Fruit fly (Drosophila melanogaster) whole organism, adult: ENCODE data around the gene CG3792.

ENCODE experiments used
- CG11617 ChIP-seq: fragments of 200-800 bp; sonication (Bioruptor generic); optimal IDR thresholded peaks from 2 replicates; lab custom pipeline; 2017; ENCODE audit warnings: mild to moderate bottlenecking, missing biosample characterization, missing genetic modification reagents, missing genetic modification characterization
- CG12768 ChIP-seq: fragments of 200-800 bp; sonication (Bioruptor generic); optimal IDR thresholded peaks from 2 replicates; lab custom pipeline; 2017; ENCODE audit warnings: missing biosample characterization, missing genetic modification characterization, mild to moderate bottlenecking, moderate library complexity, missing genetic modification reagents
- CG14711 ChIP-seq: fragments of 200-800 bp; sonication (Bioruptor generic); optimal IDR thresholded peaks from 2 replicates; lab custom pipeline; 2018; ENCODE audit warnings: missing biosample characterization, mild to moderate bottlenecking, missing genetic modification characterization, moderate library complexity
- CG1620 ChIP-seq: fragments of 200-800 bp; sonication (Bioruptor generic); optimal IDR thresholded peaks from 2 replicates; lab custom pipeline; 2016; ENCODE audit warnings: missing biosample characterization, missing genetic modification characterization
- CG33017 ChIP-seq: fragments of 200-800 bp; sonication (Bioruptor generic); optimal IDR thresholded peaks from 2 replicates; lab custom pipeline; 2018; ENCODE audit warnings: missing biosample characterization, mild to moderate bottlenecking, missing genetic modification characterization, moderate library complexity
- CG5204 ChIP-seq: fragments of 200-800 bp; sonication (Bioruptor generic); optimal IDR thresholded peaks from 2 replicates; lab custom pipeline; 2016; ENCODE audit warnings: missing biosample characterization, missing genetic modification characterization
- CG7045 ChIP-seq: fragments of 200-800 bp; sonication (Bioruptor generic); optimal IDR thresholded peaks from 2 replicates; lab custom pipeline; 2017; ENCODE audit warnings: missing biosample characterization, mild to moderate bottlenecking, missing genetic modification characterization
- CG7101 ChIP-seq: fragments of 200-800 bp; sonication (Bioruptor generic); optimal IDR thresholded peaks from 2 replicates; lab custom pipeline; 2018; ENCODE audit warnings: missing biosample characterization, mild to moderate bottlenecking, missing genetic modification characterization, moderate library complexity
- Clk ChIP-seq: fragments of 200-800 bp; sonication (Bioruptor generic); optimal IDR thresholded peaks from 2 replicates; lab custom pipeline; 2017; ENCODE audit warnings: missing biosample characterization, missing genetic modification characterization
- Crg-1 ChIP-seq: fragments of 200-800 bp; sonication (Bioruptor generic); optimal IDR thresholded peaks from 2 replicates; lab custom pipeline; 2016; ENCODE audit warnings: missing biosample characterization, missing genetic modification characterization
- Hr96 ChIP-seq: fragments of 200-800 bp; sonication (Bioruptor generic); optimal IDR thresholded peaks from 2 replicates; lab custom pipeline; 2016; ENCODE audit warnings: missing biosample characterization, missing genetic modification characterization
- Mnt ChIP-seq: fragments of 200-800 bp; sonication (Bioruptor generic); optimal IDR thresholded peaks from 2 replicates; lab custom pipeline; 2016; ENCODE audit warnings: missing biosample characterization, mild to moderate bottlenecking, missing genetic modification characterization
- bab1 ChIP-seq: fragments of 200-800 bp; sonication (Bioruptor generic); optimal IDR thresholded peaks from 3 replicates; lab custom pipeline; 2019; ENCODE audit warnings: missing biosample characterization, mild to moderate bottlenecking, missing genetic modification characterization, moderate library complexity
- cic ChIP-seq: fragments of 200-800 bp; sonication (Bioruptor generic); optimal IDR thresholded peaks from 2 replicates; lab custom pipeline; 2017; ENCODE audit warnings: missing biosample characterization, mild to moderate bottlenecking, missing genetic modification characterization, moderate library complexity
- cnc ChIP-seq, 2 experiments: fragments of >200 bp; optimal IDR thresholded peaks; 2 replicates each; lab custom pipeline; 2017
- kay ChIP-seq: fragments of 200-800 bp; sonication (Bioruptor generic); peaks from one replicate; lab custom pipeline; 2016; ENCODE audit warnings: missing biosample characterization, missing genetic modification characterization, borderline replicate concordance
- ovo ChIP-seq: fragments of 200-800 bp; sonication (Bioruptor generic); optimal IDR thresholded peaks from 2 replicates; lab custom pipeline; 2016; ENCODE audit warnings: missing biosample characterization, missing genetic modification characterization
- pad ChIP-seq: fragments of 200-800 bp; sonication (Bioruptor generic); optimal IDR thresholded peaks from 3 replicates; lab custom pipeline; 2017; ENCODE audit warnings: missing biosample characterization, missing genetic modification characterization, mild to moderate bottlenecking, moderate library complexity, missing genetic modification reagents
- tj ChIP-seq: fragments of 200-800 bp; sonication (Bioruptor generic); optimal IDR thresholded peaks from 3 replicates; lab custom pipeline; 2017; ENCODE audit warnings: missing biosample characterization, mild to moderate bottlenecking, missing genetic modification characterization, moderate library complexity
- toe ChIP-seq: fragments of 200-800 bp; sonication (Bioruptor generic); optimal IDR thresholded peaks from 2 replicates; lab custom pipeline; 2016; ENCODE audit warnings: missing biosample characterization, missing genetic modification characterization

The CG3792 gene

DNA sequence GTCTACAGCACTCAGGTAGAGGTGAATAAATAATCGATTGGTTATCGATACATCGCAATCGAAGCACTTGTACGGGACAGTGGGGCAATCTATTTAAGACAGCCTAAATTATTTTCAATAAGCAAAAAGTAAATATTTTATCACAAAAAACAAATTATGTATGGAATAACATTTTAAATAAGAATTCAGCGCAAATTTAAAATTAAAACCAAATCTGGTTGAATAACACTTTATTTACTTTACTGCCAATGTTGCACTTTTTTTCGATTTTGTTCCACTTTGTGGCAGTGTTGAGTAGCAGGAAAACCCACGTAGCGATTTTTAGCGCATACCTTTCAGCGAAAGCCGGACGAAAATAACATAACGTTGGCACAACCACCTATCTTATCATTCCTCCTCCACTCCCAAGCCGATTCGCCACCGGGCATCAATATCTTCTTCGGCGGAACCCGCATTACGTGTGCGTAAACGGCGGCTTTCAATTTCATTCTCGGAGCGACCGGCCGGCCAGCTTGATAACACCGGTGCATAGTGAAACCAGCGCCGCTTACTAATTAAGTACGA lies at the start of gene CG3792, which contains the start of gene Gmd:
TSS of gene CG3792 (plus strand) at position 325 of the 564 bp plus-strand sequence.
TSS of gene Gmd (minus strand) at position 36 of the 564 bp plus-strand sequence.
- TF ChIP-seq Mnt (GFP tag; lab: Kevin White, UChicago) (peak; percentile 86), bab1 (peak; percentile 95), toe (no peak), tj (GFP tag; lab: Kevin White, UChicago) (peak; percentile 95), cnc (optimal IDR thresholded peaks at IDR 0.05; lab: Kevin White, UChicago) (no peak), Clk (GFP tag; lab: Kevin White, UChicago) (peak; percentile 90), ovo (GFP tag; lab: Kevin White, UChicago) (peak; percentile 83), Hr96 (GFP tag; lab: Kevin White, UChicago) (no peak), CG33017 (peak; percentile 89), Crg-1 (GFP tag; lab: Kevin White, UChicago) (peak; percentile 92), CG7101 (tag; lab: Kevin White, UChicago) (peak; percentile 93), CG5204 (GFP tag; lab: Kevin White, UChicago) (no peak), CG12768 (GFP tag; lab: Kevin White, UChicago) (peak; percentile 96), kay (GFP tag; lab: Kevin White, UChicago) (no peak), CG1620 (GFP tag; lab: Kevin White, UChicago) (peak; percentile 95), CG7045 (peak; percentile 94), cic (GFP tag; lab: Kevin White, UChicago) (peak; percentile 84), CG11617 (GFP tag; lab: Kevin White, UChicago) (peak; percentile 95), CG14711 (tag; lab: Kevin White, UChicago) (peak; percentile 89), pad (GFP tag; lab: Kevin White, UChicago) (peak; percentile 86)

DNA sequence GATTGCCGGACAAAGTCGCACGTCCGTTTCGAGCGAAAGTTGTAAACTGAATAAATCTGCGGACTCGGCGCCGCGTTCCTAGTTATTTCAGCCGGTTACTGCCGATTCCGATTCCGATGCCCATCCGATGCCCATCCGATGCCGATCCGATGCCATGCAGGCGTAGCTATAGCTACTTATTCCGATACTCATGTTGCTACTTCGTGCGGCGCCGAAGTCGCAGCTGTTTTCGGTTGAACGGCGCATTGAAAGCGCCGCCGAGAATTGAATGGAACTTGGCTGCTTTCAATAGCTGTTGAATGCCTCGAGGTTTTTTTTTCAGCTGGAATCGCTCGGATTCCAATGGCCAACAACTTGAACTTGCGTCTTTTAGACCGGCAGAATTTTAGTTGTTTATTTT lies 48.8 kb upstream of the CG3792 start:
- peak; percentile 30 for TF ChIP-seq CG7045
- TF ChIP-seq kay (GFP tag; lab: Kevin White, UChicago): no peak

DNA sequence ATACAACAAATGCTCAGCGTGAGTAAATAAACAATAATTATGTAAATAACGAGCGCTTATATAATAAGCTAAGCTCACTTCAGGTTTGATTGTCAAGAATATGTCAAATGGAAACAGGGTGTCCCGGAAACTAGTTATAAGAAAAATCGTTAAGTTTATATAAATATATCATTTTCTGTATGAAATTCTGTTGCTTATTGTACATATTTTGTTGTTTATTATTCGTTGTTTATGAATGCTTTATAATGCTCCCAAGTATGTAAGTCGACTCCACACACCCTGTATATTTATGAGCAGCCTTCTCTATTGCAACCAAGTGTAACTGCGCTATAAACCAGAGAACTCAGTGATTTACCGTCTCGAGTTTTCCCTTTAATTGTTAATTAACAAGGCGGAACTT lies 46.6 kb upstream of the CG3792 start:
- TF ChIP-seq ovo (GFP tag; lab: Kevin White, UChicago) (no peak), CG12768 (GFP tag; lab: Kevin White, UChicago) (peak; percentile 51), CG1620 (GFP tag; lab: Kevin White, UChicago) (no peak), CG14711 (tag; lab: Kevin White, UChicago) (peak; percentile 69), CG11617 (GFP tag; lab: Kevin White, UChicago) (peak; percentile 20), pad (GFP tag; lab: Kevin White, UChicago) (no peak), toe (peak; percentile 9), Mnt (GFP tag; lab: Kevin White, UChicago) (no peak), bab1 (peak; percentile 35), CG7101 (tag; lab: Kevin White, UChicago) (peak; percentile 67), cnc (optimal IDR thresholded peaks at IDR 0.05; lab: Kevin White, UChicago) (no peak), CG5204 (GFP tag; lab: Kevin White, UChicago) (peak; percentile 61), CG7045 (peak; percentile 83), cic (GFP tag; lab: Kevin White, UChicago) (no peak), Clk (GFP tag; lab: Kevin White, UChicago) (no peak), CG33017 (peak; percentile 90), Hr96 (GFP tag; lab: Kevin White, UChicago) (peak; percentile 12), Crg-1 (GFP tag; lab: Kevin White, UChicago) (no peak), kay (GFP tag; lab: Kevin White, UChicago) (peak; percentile 36), tj (GFP tag; lab: Kevin White, UChicago) (peak; percentile 30)

dm6 chr2L:4932284-4932683 lies 44.8 kb upstream of the CG3792 start, which contains the start of gene hoe1:
hoe1 (minus strand) TSS chr2L:4932384.
- TF ChIP-seq bab1: no peak
- no peak for TF ChIP-seq Mnt (GFP tag; lab: Kevin White, UChicago)
- no peak for TF ChIP-seq CG7101 (tag; lab: Kevin White, UChicago)
- no peak for TF ChIP-seq cic (GFP tag; lab: Kevin White, UChicago)
- no peak for TF ChIP-seq Hr96 (GFP tag; lab: Kevin White, UChicago)
- TF ChIP-seq CG12768 (GFP tag; lab: Kevin White, UChicago): no peak

DNA sequence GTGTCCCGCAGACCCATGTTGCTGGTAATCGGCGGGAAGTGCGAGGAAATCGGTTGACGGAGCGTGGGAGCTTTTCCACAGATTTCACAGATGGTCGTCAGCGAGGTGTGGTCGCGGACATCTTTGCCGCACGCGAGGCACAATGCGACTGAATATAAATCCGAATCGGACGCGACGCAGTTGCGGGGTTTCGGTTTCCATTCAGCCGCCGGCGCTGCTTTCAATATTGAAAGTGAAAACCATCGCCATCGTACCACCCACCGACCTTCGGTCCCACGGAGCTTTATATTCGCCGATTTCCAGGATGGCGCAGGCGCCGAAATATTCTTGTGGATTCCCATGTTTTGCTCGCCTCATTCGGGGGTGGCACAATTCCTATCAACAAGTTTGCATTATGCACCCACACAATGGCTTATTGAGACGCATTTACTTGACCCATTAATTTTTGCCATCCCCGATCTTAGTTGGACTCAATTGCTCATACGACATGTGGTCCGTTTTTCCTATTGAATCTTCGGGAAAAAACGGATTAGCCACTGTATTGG lies 40.7 kb upstream of the CG3792 start, which contains the start of gene hoe2:
TSS of gene hoe2 (minus strand) at position 126 of the 545 bp plus-strand sequence.
- no peak for TF ChIP-seq tj (GFP tag; lab: Kevin White, UChicago)
- TF ChIP-seq CG7045: peak; percentile 5
- TF ChIP-seq Crg-1 (GFP tag; lab: Kevin White, UChicago): no peak

DNA sequence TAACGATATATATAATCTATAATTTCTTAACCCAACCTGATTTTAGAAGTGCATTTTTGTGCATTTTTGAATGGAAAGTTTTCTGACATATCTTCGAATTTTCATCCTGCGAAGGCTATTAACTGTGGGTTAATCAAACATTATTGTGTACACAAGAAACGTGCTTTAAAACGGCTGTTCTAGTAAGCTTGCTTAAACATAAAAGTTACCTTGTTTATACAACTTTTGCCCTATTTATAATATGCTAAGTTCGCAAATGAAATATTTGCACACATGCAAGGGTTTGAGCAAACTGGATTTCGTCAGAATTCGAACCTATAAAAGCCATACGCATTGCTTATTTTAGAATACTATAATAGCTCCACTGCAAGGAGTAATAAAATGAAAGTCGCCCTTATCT lies 40.1 kb upstream of the CG3792 start, which contains the start of gene Sgs1:
TSS of gene Sgs1 (plus strand) at position 350 of the 400 bp plus-strand sequence.
- TF ChIP-seq CG1620 (GFP tag; lab: Kevin White, UChicago): no peak
- no peak for TF ChIP-seq bab1
- no peak for TF ChIP-seq Crg-1 (GFP tag; lab: Kevin White, UChicago)
- TF ChIP-seq ovo (GFP tag; lab: Kevin White, UChicago): no peak
- no peak for TF ChIP-seq Mnt (GFP tag; lab: Kevin White, UChicago)
- TF ChIP-seq kay (GFP tag; lab: Kevin White, UChicago): no peak
- no peak for TF ChIP-seq CG12768 (GFP tag; lab: Kevin White, UChicago)
- no peak for TF ChIP-seq Clk (GFP tag; lab: Kevin White, UChicago)
